Fruit fly (Drosophila melanogaster) whole organism, embryonic: ENCODE results near the gene jet.
A peak's percentile ranks its signal among the peaks of the same experiment; 100 is the strongest.

Source experiments
- Aef1 ChIP-seq: fragments of 200-800 bp; sonication (Bioruptor generic); IDR thresholded peaks from 3 replicates; pipeline ENCODE4 v1.3.6; 2022; ENCODE audit warnings: missing biosample characterization, missing genetic modification characterization
- Atf-2 ChIP-seq: fragments of 200-800 bp; sonication (Bioruptor generic); optimal IDR thresholded peaks from 2 replicates; lab custom pipeline; 2016; ENCODE audit warnings: missing biosample characterization, missing genetic modification characterization
- C15 ChIP-seq: fragments of 200-800 bp; sonication (Bioruptor generic); IDR thresholded peaks from 3 replicates; pipeline ENCODE4 v1.3.6; 2022; ENCODE audit warnings: missing biosample characterization, missing genetic modification characterization
- CG10147 ChIP-seq: fragments of 200-800 bp; sonication (Bioruptor generic); optimal IDR thresholded peaks from 2 replicates; lab custom pipeline; 2019; ENCODE audit warnings: missing biosample characterization, mild to moderate bottlenecking, missing genetic modification characterization, moderate library complexity
- CG11456 ChIP-seq: fragments of 200-800 bp; sonication (Bioruptor generic); IDR thresholded peaks from 3 replicates; pipeline ENCODE4 v1.3.6; 2022; ENCODE audit warnings: missing biosample characterization, missing genetic modification characterization
- CG13894 ChIP-seq: fragments of 200-800 bp; sonication (Bioruptor generic); optimal IDR thresholded peaks from 3 replicates; lab custom pipeline; 2018; ENCODE audit warnings: missing biosample characterization, mild to moderate bottlenecking, missing genetic modification characterization, moderate library complexity
- CG15011 ChIP-seq: fragments of 200-800 bp; sonication (Bioruptor generic); optimal IDR thresholded peaks from 3 replicates; lab custom pipeline; 2018; ENCODE audit warnings: missing biosample characterization, mild to moderate bottlenecking, missing genetic modification characterization
- CG1603 ChIP-seq: fragments of 200-800 bp; sonication (Bioruptor generic); optimal IDR thresholded peaks from 2 replicates; lab custom pipeline; 2019; ENCODE audit warnings: missing biosample characterization, mild to moderate bottlenecking, missing genetic modification characterization, moderate library complexity
- CG16779 ChIP-seq: fragments of 200-800 bp; sonication (Bioruptor generic); IDR thresholded peaks from 2 replicates; pipeline ENCODE4 v1.3.6; 2022; ENCODE audit warnings: missing biosample characterization, missing genetic modification characterization
- CG1832 ChIP-seq: fragments of 200-800 bp; sonication (Bioruptor generic); optimal IDR thresholded peaks from 2 replicates; lab custom pipeline; 2017; ENCODE audit warnings: missing biosample characterization, mild to moderate bottlenecking, missing genetic modification characterization, inconsistent platforms
- CG2120 ChIP-seq: fragments of 200-800 bp; sonication (Bioruptor generic); optimal IDR thresholded peaks from 3 replicates; lab custom pipeline; 2016; ENCODE audit warnings: missing biosample characterization, missing genetic modification characterization
- CG31388 ChIP-seq: fragments of 200-800 bp; sonication (Bioruptor generic); optimal IDR thresholded peaks from 2 replicates; lab custom pipeline; 2016; ENCODE audit warnings: missing biosample characterization, missing genetic modification characterization
- CG33213 ChIP-seq: fragments of 200-800 bp; sonication (Bioruptor generic); optimal IDR thresholded peaks from 3 replicates; lab custom pipeline; 2016; ENCODE audit warnings: missing biosample characterization, missing genetic modification characterization
- CG4404 ChIP-seq: fragments of 200-800 bp; sonication (Bioruptor generic); IDR thresholded peaks from 2 replicates; pipeline ENCODE4 v1.3.6; 2022; ENCODE audit warnings: missing biosample characterization, missing genetic modification characterization
- CG5180 ChIP-seq: fragments of 200-800 bp; sonication (Bioruptor generic); optimal IDR thresholded peaks from 3 replicates; lab custom pipeline; 2017; ENCODE audit warnings: missing biosample characterization, missing genetic modification characterization, mild to moderate bottlenecking, moderate library complexity, missing genetic modification reagents
- CG6765 ChIP-seq: fragments of 200-800 bp; sonication (Bioruptor generic); optimal IDR thresholded peaks from 3 replicates; lab custom pipeline; 2017; ENCODE audit warnings: missing biosample characterization, mild to moderate bottlenecking, missing genetic modification characterization
- CG8281 ChIP-seq: fragments of 200-800 bp; sonication (Bioruptor generic); optimal IDR thresholded peaks from 2 replicates; lab custom pipeline; 2018; ENCODE audit warnings: missing biosample characterization, mild to moderate bottlenecking, missing genetic modification characterization, moderate library complexity
- CG9817 ChIP-seq: fragments of 200-800 bp; sonication (Bioruptor generic); optimal IDR thresholded peaks from 2 replicates; lab custom pipeline; 2018; ENCODE audit warnings: missing biosample characterization, mild to moderate bottlenecking, missing genetic modification characterization, moderate library complexity
- CHES-1-like ChIP-seq: fragments of 200-800 bp; sonication (Bioruptor generic); optimal IDR thresholded peaks from 2 replicates; lab custom pipeline; 2016; ENCODE audit warnings: missing biosample characterization, missing genetic modification characterization
- Dbx ChIP-seq: fragments of 200-800 bp; sonication (Bioruptor generic); IDR thresholded peaks from 3 replicates; pipeline ENCODE4 v1.3.6; 2022; ENCODE audit warnings: missing biosample characterization, missing genetic modification characterization
- Dfd ChIP-seq, 2 experiments: fragments of >200 bp; optimal IDR thresholded peaks; 2 replicates each; lab custom pipeline; 2017; ENCODE audit warnings: missing biosample characterization in 2 of 2, missing genetic modification characterization in 2 of 2
- E2f2 ChIP-seq: fragments of 200-800 bp; sonication (Bioruptor generic); IDR thresholded peaks from 2 replicates; pipeline ENCODE4 v1.3.6; 2022; ENCODE audit warnings: missing biosample characterization, missing genetic modification characterization
- Eip74EF ChIP-seq, 2 experiments: fragments of 200-800 bp in 1 of 2; fragments of >200 bp in 1 of 2; sonication (Bioruptor generic) in 1 of 2; optimal IDR thresholded peaks; 2 replicates each; lab custom pipeline; 2017 to 2019; ENCODE audit warnings: missing biosample characterization in 2 of 2, missing genetic modification characterization in 2 of 2, mild to moderate bottlenecking in 1 of 2, moderate library complexity in 1 of 2
- Ets65A ChIP-seq: fragments of 200-800 bp; sonication (Bioruptor generic); peaks from one replicate; lab custom pipeline; 2016; ENCODE audit warnings: missing biosample characterization, missing genetic modification characterization
- HLH3B ChIP-seq: fragments of 200-800 bp; sonication (Bioruptor generic); IDR thresholded peaks from 2 replicates; pipeline ENCODE4 v1.3.6; 2022; ENCODE audit warnings: missing biosample characterization, missing genetic modification characterization
- Hey ChIP-seq: fragments of 200-800 bp; sonication (Bioruptor generic); optimal IDR thresholded peaks from 3 replicates; lab custom pipeline; 2018; ENCODE audit warnings: missing biosample characterization, mild to moderate bottlenecking, missing genetic modification characterization
- Lim3 ChIP-seq: fragments of 200-800 bp; sonication (Bioruptor generic); IDR thresholded peaks from 2 replicates; pipeline ENCODE4 v1.3.6; 2022; ENCODE audit warnings: missing biosample characterization, missing genetic modification characterization
- Myb ChIP-seq: fragments of 200-800 bp; sonication (Bioruptor generic); optimal IDR thresholded peaks from 2 replicates; lab custom pipeline; 2016; ENCODE audit warnings: missing biosample characterization, missing genetic modification characterization
- Optix ChIP-seq: fragments of 200-800 bp; sonication (Bioruptor generic); IDR thresholded peaks from 3 replicates; pipeline ENCODE4 v1.3.6; 2022; ENCODE audit warnings: missing biosample characterization, missing genetic modification characterization
- Six4 ChIP-seq: fragments of 200-800 bp; sonication (Bioruptor generic); optimal IDR thresholded peaks from 2 replicates; lab custom pipeline; 2016; ENCODE audit warnings: missing biosample characterization, missing genetic modification characterization
- amos ChIP-seq: fragments of 200-800 bp; sonication (Bioruptor generic); IDR thresholded peaks from 2 replicates; pipeline ENCODE4 v1.3.6; 2022; ENCODE audit warnings: missing biosample characterization, missing genetic modification characterization; ENCODE audit not compliant: partially characterized antibody
- ash1 ChIP-seq: fragments of 200-800 bp; sonication (Bioruptor generic); optimal IDR thresholded peaks from 2 replicates; lab custom pipeline; 2018; ENCODE audit warnings: missing biosample characterization, mild to moderate bottlenecking, missing genetic modification characterization
- crp ChIP-seq, 2 experiments: fragments of 200-800 bp; sonication (Bioruptor generic); optimal IDR thresholded peaks; 2 replicates in 1 of 2; 3 replicates in 1 of 2; lab custom pipeline; 2017; ENCODE audit warnings: missing biosample characterization in 2 of 2, missing genetic modification characterization in 2 of 2, mild to moderate bottlenecking in 1 of 2, moderate library complexity in 1 of 2
- esg ChIP-seq: fragments of 200-800 bp; sonication (Bioruptor generic); conservative IDR thresholded peaks from 2 replicates; pipeline ENCODE4 v1.3.6; 2022; ENCODE audit warnings: missing biosample characterization, missing genetic modification characterization
- ewg ChIP-seq: fragments of 200-800 bp; sonication (Bioruptor generic); optimal IDR thresholded peaks from 3 replicates; lab custom pipeline; 2017; ENCODE audit warnings: mild to moderate bottlenecking, missing biosample characterization, missing genetic modification reagents, missing genetic modification characterization
- fd96Cb ChIP-seq: fragments of 200-800 bp; sonication (Bioruptor generic); optimal IDR thresholded peaks from 2 replicates; lab custom pipeline; 2018; ENCODE audit warnings: missing biosample characterization, mild to moderate bottlenecking, missing genetic modification characterization, moderate library complexity
- gce ChIP-seq: fragments of 200-800 bp; sonication (Bioruptor generic); IDR thresholded peaks from 3 replicates; pipeline ENCODE4 v1.3.6; 2022; ENCODE audit warnings: missing biosample characterization, missing genetic modification characterization
- gcm2 ChIP-seq: fragments of 200-800 bp; sonication (Bioruptor generic); optimal IDR thresholded peaks from 2 replicates; lab custom pipeline; 2016; ENCODE audit warnings: missing biosample characterization, missing genetic modification characterization
- gsb-n ChIP-seq: fragments of 200-800 bp; sonication (Bioruptor generic); optimal IDR thresholded peaks from 3 replicates; lab custom pipeline; 2018; ENCODE audit warnings: missing biosample characterization, mild to moderate bottlenecking, missing genetic modification characterization
- her ChIP-seq: fragments of 200-800 bp; sonication (Bioruptor generic); optimal IDR thresholded peaks from 2 replicates; lab custom pipeline; 2016; ENCODE audit warnings: missing biosample characterization, missing genetic modification characterization
- oc ChIP-seq: fragments of 200-800 bp; sonication (Bioruptor generic); optimal IDR thresholded peaks from 2 replicates; lab custom pipeline; 2018; ENCODE audit warnings: missing biosample characterization, mild to moderate bottlenecking, missing genetic modification characterization, moderate library complexity
- pzg ChIP-seq: fragments of 200-800 bp; sonication (Bioruptor generic); optimal IDR thresholded peaks from 3 replicates; lab custom pipeline; 2018; ENCODE audit warnings: missing biosample characterization, mild to moderate bottlenecking, missing genetic modification characterization, moderate library complexity
- row ChIP-seq: fragments of 200-800 bp; sonication (Bioruptor generic); IDR thresholded peaks from 3 replicates; pipeline ENCODE4 v1.3.6; 2022; ENCODE audit warnings: missing biosample characterization, missing genetic modification characterization
- sisA ChIP-seq: fragments of 200-800 bp; sonication (Bioruptor generic); IDR thresholded peaks from 2 replicates; pipeline ENCODE4 v1.3.6; 2022; ENCODE audit warnings: missing biosample characterization, missing genetic modification characterization
- sug ChIP-seq: fragments of 200-800 bp; optimal IDR thresholded peaks from 2 replicates; lab custom pipeline; 2019; ENCODE audit warnings: missing biosample characterization, mild to moderate bottlenecking, missing genetic modification characterization, moderate library complexity
- twi ChIP-seq: fragments of 200-800 bp; optimal IDR thresholded peaks from 2 replicates; lab custom pipeline; 2019; ENCODE audit warnings: missing biosample characterization, mild to moderate bottlenecking, missing genetic modification characterization, moderate library complexity
- tx ChIP-seq: fragments of 200-800 bp; sonication (Bioruptor generic); optimal IDR thresholded peaks from 2 replicates; lab custom pipeline; 2016; ENCODE audit warnings: missing biosample characterization, missing genetic modification characterization
- usp ChIP-seq: fragments of >200 bp; optimal IDR thresholded peaks from 2 replicates; lab custom pipeline; 2017; ENCODE audit warnings: missing biosample characterization, missing genetic modification characterization
- wor ChIP-seq: fragments of 200-800 bp; sonication (Bioruptor generic); IDR thresholded peaks from 2 replicates; pipeline ENCODE4 v1.3.6; 2022; ENCODE audit warnings: missing biosample characterization, missing genetic modification characterization

jet gene

DNA sequence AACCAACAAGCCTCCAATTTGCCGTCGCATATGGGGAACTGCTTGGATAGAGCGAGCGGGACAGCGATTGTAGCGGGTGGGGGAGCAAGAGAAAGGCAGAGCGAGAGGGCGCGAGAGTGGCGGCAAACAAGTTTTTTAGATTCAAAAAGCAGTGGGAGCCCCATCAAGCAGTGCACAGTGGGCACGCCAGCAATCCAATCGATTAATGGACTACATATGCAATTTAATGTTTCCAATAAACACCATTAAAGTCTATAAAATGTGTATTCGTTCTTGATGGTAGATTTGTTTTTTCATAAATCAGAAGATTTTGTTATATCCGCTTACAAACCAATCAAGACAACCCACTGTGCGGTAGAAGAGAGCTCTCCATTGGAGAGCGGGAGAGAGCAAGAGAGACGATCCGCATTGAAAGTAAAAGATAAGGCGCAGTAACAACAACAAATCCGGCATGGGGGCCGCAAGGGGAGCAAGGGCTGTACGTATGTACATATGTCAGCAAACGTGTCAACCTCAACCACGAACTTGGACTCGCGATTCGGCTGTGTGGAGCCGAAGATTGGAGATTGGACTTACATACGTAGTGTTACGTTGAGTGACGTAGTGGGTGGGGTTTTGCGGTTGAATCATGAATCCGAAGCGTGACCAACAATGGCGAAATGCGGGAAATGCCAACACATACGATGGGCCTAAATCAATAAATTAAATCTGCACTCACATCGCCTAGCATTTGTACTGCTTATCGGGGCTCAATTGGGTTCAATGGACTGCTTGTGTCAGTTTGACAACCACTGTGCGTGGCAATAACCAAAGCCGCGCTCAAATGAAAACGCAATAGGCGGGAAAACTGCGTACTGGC, 48.0 kb upstream of the jet start (continued):
- TF ChIP-seq CG1603 (tag; lab: Kevin White, UChicago) (peak; percentile 99), pzg (GFP tag; lab: Kevin White, UChicago) (peak; percentile 41), gsb-n (tag; lab: Kevin White, UChicago) (peak; percentile 99), CG13894 (tag; lab: Kevin White, UChicago) (peak; percentile 97), usp (no peak), CG31388 (peak; percentile 98), Dfd (GFP tag; optimal IDR thresholded peaks at IDR 0.05; lab: Kevin White, UChicago) (peak; percentile 58 to 81), CHES-1-like (peak; percentile 99), Optix (GFP tag; lab: Robert Waterston, UW) (peak; percentile 99), E2f2 (GFP tag; lab: Robert Waterston, UW) (peak; percentile 88), fd96Cb (peak; percentile 99), CG15011 (GFP tag; lab: Kevin White, UChicago) (peak; percentile 98), gce (GFP tag; lab: Robert Waterston, UW) (peak; percentile 99), Six4 (GFP tag; lab: Kevin White, UChicago) (peak; percentile 99), CG16779 (GFP tag; lab: Robert Waterston, UW) (peak; percentile 98), row (GFP tag; lab: Robert Waterston, UW) (peak; percentile 99), C15 (GFP tag; lab: Robert Waterston, UW) (peak; percentile 97), her (peak; percentile 97), oc (tag; lab: Kevin White, UChicago) (peak; percentile 99), CG11456 (GFP tag; lab: Robert Waterston, UW) (peak; percentile 99), CG8281 (tag; lab: Kevin White, UChicago) (peak; percentile 92), Hey (tag; lab: Kevin White, UChicago) (peak; percentile 87), twi (tag; lab: Kevin White, UChicago) (peak; percentile 96), tx (GFP tag; lab: Kevin White, UChicago) (peak; percentile 99), ash1 (GFP tag; lab: Kevin White, UChicago) (peak; percentile 93), Aef1 (peak; percentile 99), Ets65A (GFP tag; lab: Kevin White, UChicago) (peak; percentile 100), crp (GFP tag; optimal IDR thresholded peaks at IDR 0.05; lab: Kevin White, UChicago) (peak; percentile 35 to 77), amos (GFP tag; lab: Robert Waterston, UW) (no peak), Eip74EF (GFP tag; optimal IDR thresholded peaks at IDR 0.05; lab: Kevin White, UChicago) (peak; percentile 91 to 97), Atf-2 (peak; percentile 99), CG1832 (GFP tag; lab: Kevin White, UChicago) (peak; percentile 95), CG9817 (tag; lab: Kevin White, UChicago) (peak; percentile 98), CG10147 (GFP tag; lab: Kevin White, UChicago) (peak; percentile 97), HLH3B (GFP tag; lab: Robert Waterston, UW) (peak; percentile 99), wor (peak; percentile 99), ewg (GFP tag; lab: Kevin White, UChicago) (peak; percentile 98), sisA (GFP tag; lab: Robert Waterston, UW) (peak; percentile 100), CG6765 (GFP tag; lab: Kevin White, UChicago) (peak; percentile 97), sug (peak; percentile 100), Dbx (GFP tag; lab: Robert Waterston, UW) (peak; percentile 99), Lim3 (peak; percentile 99; the same call in 1 of the 2 replicates), gcm2 (GFP tag; lab: Kevin White, UChicago) (peak; percentile 97), CG5180 (peak; percentile 93), CG33213 (GFP tag; lab: Kevin White, UChicago) (peak; percentile 99), Myb (GFP tag; lab: Kevin White, UChicago) (peak; percentile 94), esg (GFP tag; lab: Robert Waterston, UW) (peak; percentile 99), CG2120 (GFP tag; lab: Kevin White, UChicago) (peak; percentile 99), CG4404 (GFP tag; lab: Robert Waterston, UW) (peak; percentile 98)
